Worm (Caenorhabditis elegans) whole organism, L2 larva: ENCODE data around the gene F14H3.15.

Experiments used
- R02D3.7 ChIP-seq: fragments of 150-350 bp; optimal IDR thresholded peaks from 2 replicates; lab custom pipeline; 2014; ENCODE audit warnings: missing biosample characterization, missing genetic modification characterization
- ama-1 ChIP-seq: fragments of 150-350 bp; optimal IDR thresholded peaks from 2 replicates; lab custom pipeline; 2018; ENCODE audit warnings: inconsistent platforms
- ceh-16 ChIP-seq: fragments of 150-350 bp; optimal IDR thresholded peaks from 2 replicates; lab custom pipeline; 2014; ENCODE audit warnings: missing biosample characterization, missing genetic modification characterization
- lin-39 ChIP-seq: fragments of 150-350 bp; optimal IDR thresholded peaks from 2 replicates; lab custom pipeline; 2014; ENCODE audit warnings: missing biosample characterization, missing genetic modification reagents, missing genetic modification characterization
- nhr-237 ChIP-seq: fragments of 150-350 bp; optimal IDR thresholded peaks from 2 replicates; lab custom pipeline; 2014; ENCODE audit warnings: missing biosample characterization, missing genetic modification characterization
- skn-1 ChIP-seq: sonication (generic microtip); optimal IDR thresholded peaks from 2 replicates; lab custom pipeline; 2017; ENCODE audit warnings: missing biosample characterization, missing genetic modification characterization
- snpc-4 ChIP-seq: fragments of 150-350 bp; optimal IDR thresholded peaks from 2 replicates; lab custom pipeline; 2014; ENCODE audit warnings: missing biosample characterization, missing genetic modification characterization
- unc-55 ChIP-seq: fragments of 150-350 bp; sonication (generic microtip); optimal IDR thresholded peaks from 3 replicates; lab custom pipeline; 2014; ENCODE audit warnings: missing biosample characterization, missing genetic modification reagents, missing genetic modification characterization
- ztf-11 ChIP-seq: sonication (generic microtip); optimal IDR thresholded peaks from 2 replicates; lab custom pipeline; 2017; ENCODE audit warnings: missing biosample characterization, missing genetic modification characterization
- ztf-4 ChIP-seq: fragments of 150-350 bp; optimal IDR thresholded peaks from 2 replicates; lab custom pipeline; 2014; ENCODE audit warnings: missing biosample characterization, missing genetic modification characterization

ce11 chrV:16055031-16055430 is 5.0 kb downstream of the F14H3.15 start, which contains the start of gene F14H3.4:
- TF ChIP-seq lin-39 (tag; lab: Kevin White, UChicago) (no peak), ztf-11 (no peak), skn-1 (tag; lab: Kevin White, UChicago) (no peak), nhr-237 (tag; lab: Kevin White, UChicago) (no peak), R02D3.7 (no peak), snpc-4 (tag; lab: Kevin White, UChicago) (no peak), ceh-16 (tag; lab: Kevin White, UChicago) (no peak), ama-1 (no peak), ztf-4 (tag; lab: Kevin White, UChicago) (no peak), unc-55 (no peak)
